Fruit fly (Drosophila melanogaster) whole organism, embryonic: ENCODE results near the gene Cand1.

Experiments used
- Asciz ChIP-seq: fragments of 200-800 bp; sonication (Bioruptor generic); optimal IDR thresholded peaks from 2 replicates; lab custom pipeline; 2017; ENCODE audit warnings: missing biosample characterization, mild to moderate bottlenecking, missing genetic modification characterization, missing genetic modification reagents
- B-H1 ChIP-seq: fragments of 200-800 bp; sonication (Bioruptor generic); IDR thresholded peaks from 3 replicates; pipeline ENCODE4 v1.3.6; 2022; ENCODE audit warnings: missing biosample characterization, missing genetic modification characterization
- CG10543 ChIP-seq: fragments of 200-800 bp; sonication (Bioruptor generic); optimal IDR thresholded peaks from 3 replicates; lab custom pipeline; 2017; ENCODE audit warnings: missing biosample characterization, mild to moderate bottlenecking, missing genetic modification characterization, moderate library complexity
- CG11696 ChIP-seq: fragments of 200-800 bp; sonication (Bioruptor generic); IDR thresholded peaks from 2 replicates; pipeline ENCODE4 v1.3.6; 2022; ENCODE audit warnings: missing biosample characterization, missing genetic modification characterization
- CG13296 ChIP-seq: fragments of 200-800 bp; sonication (Bioruptor generic); optimal IDR thresholded peaks from 3 replicates; lab custom pipeline; 2018; ENCODE audit warnings: missing biosample characterization, mild to moderate bottlenecking, missing genetic modification characterization
- CG1647 ChIP-seq: fragments of 200-800 bp; sonication (Bioruptor generic); optimal IDR thresholded peaks from 3 replicates; lab custom pipeline; 2016; ENCODE audit warnings: missing biosample characterization, missing genetic modification characterization
- CG16863 ChIP-seq: fragments of 200-800 bp; sonication (Bioruptor generic); optimal IDR thresholded peaks from 3 replicates; lab custom pipeline; 2016; ENCODE audit warnings: missing biosample characterization, missing genetic modification characterization
- CG17568 ChIP-seq: fragments of 200-800 bp; sonication (Bioruptor generic); optimal IDR thresholded peaks from 2 replicates; lab custom pipeline; 2018; ENCODE audit warnings: missing biosample characterization, mild to moderate bottlenecking, missing genetic modification characterization, moderate library complexity
- CG17612 ChIP-seq: fragments of 200-800 bp; sonication (Bioruptor generic); IDR thresholded peaks from 2 replicates; pipeline ENCODE4 v1.3.6; 2022; ENCODE audit warnings: missing biosample characterization, missing genetic modification characterization
- CG18262 ChIP-seq: fragments of 200-800 bp; optimal IDR thresholded peaks from 3 replicates; lab custom pipeline; 2019; ENCODE audit warnings: missing biosample characterization, mild to moderate bottlenecking, missing genetic modification characterization, moderate library complexity
- CG18476 ChIP-seq: fragments of 200-800 bp; sonication (Bioruptor generic); optimal IDR thresholded peaks from 2 replicates; lab custom pipeline; 2016; ENCODE audit warnings: missing biosample characterization, mild to moderate bottlenecking, missing genetic modification characterization
- CG3065 ChIP-seq: fragments of 200-800 bp; sonication (Bioruptor generic); optimal IDR thresholded peaks from 2 replicates; lab custom pipeline; 2016; ENCODE audit warnings: missing biosample characterization, missing genetic modification characterization
- CG3995 ChIP-seq: fragments of 200-800 bp; sonication (Bioruptor generic); optimal IDR thresholded peaks from 3 replicates; lab custom pipeline; 2016; ENCODE audit warnings: missing biosample characterization, missing genetic modification characterization
- CG4328 ChIP-seq: fragments of 200-800 bp; sonication (Bioruptor generic); optimal IDR thresholded peaks from 3 replicates; lab custom pipeline; 2017; ENCODE audit warnings: missing biosample characterization, missing genetic modification reagents, missing genetic modification characterization
- CG5245 ChIP-seq: fragments of 200-800 bp; sonication (Bioruptor generic); optimal IDR thresholded peaks from 3 replicates; lab custom pipeline; 2016; ENCODE audit warnings: missing biosample characterization, missing genetic modification characterization
- CG7745 ChIP-seq: fragments of 200-800 bp; sonication (Bioruptor generic); optimal IDR thresholded peaks from 2 replicates; lab custom pipeline; 2018; ENCODE audit warnings: missing biosample characterization, mild to moderate bottlenecking, missing genetic modification characterization, moderate library complexity
- CG7987 ChIP-seq: fragments of 200-800 bp; sonication (Bioruptor generic); optimal IDR thresholded peaks from 2 replicates; lab custom pipeline; 2018; ENCODE audit warnings: missing biosample characterization, mild to moderate bottlenecking, missing genetic modification characterization, moderate library complexity
- CG8924 ChIP-seq: fragments of 200-800 bp; optimal IDR thresholded peaks from 3 replicates; lab custom pipeline; 2019; ENCODE audit warnings: missing biosample characterization, mild to moderate bottlenecking, missing genetic modification characterization, moderate library complexity
- CG9876 ChIP-seq: fragments of 200-800 bp; sonication (Bioruptor generic); optimal IDR thresholded peaks from 2 replicates; lab custom pipeline; 2016; ENCODE audit warnings: missing biosample characterization, missing genetic modification characterization
- CkIIα-i1 ChIP-seq: fragments of 200-800 bp; sonication (Bioruptor generic); IDR thresholded peaks from 2 replicates; pipeline ENCODE4 v1.3.6; 2022; ENCODE audit warnings: missing biosample characterization, missing genetic modification characterization
- Deaf1 ChIP-seq: fragments of 200-800 bp; optimal IDR thresholded peaks from 3 replicates; lab custom pipeline; 2019; ENCODE audit warnings: missing biosample characterization, mild to moderate bottlenecking, missing genetic modification characterization, moderate library complexity
- E2f2 ChIP-seq: fragments of 200-800 bp; sonication (Bioruptor generic); IDR thresholded peaks from 2 replicates; pipeline ENCODE4 v1.3.6; 2022; ENCODE audit warnings: missing biosample characterization, missing genetic modification characterization
- Fer1 ChIP-seq: fragments of 200-800 bp; sonication (Bioruptor generic); optimal IDR thresholded peaks from 2 replicates; lab custom pipeline; 2017; ENCODE audit warnings: missing biosample characterization, mild to moderate bottlenecking, missing genetic modification characterization
- Gug ChIP-seq: fragments of 200-800 bp; sonication (Bioruptor generic); IDR thresholded peaks from 4 replicates; pipeline ENCODE4 v1.3.6; 2022; ENCODE audit warnings: missing biosample characterization, missing genetic modification characterization
- HLH54F ChIP-seq: fragments of 200-800 bp; sonication (Bioruptor generic); optimal IDR thresholded peaks from 3 replicates; lab custom pipeline; 2016; ENCODE audit warnings: missing biosample characterization, missing genetic modification characterization
- Mes4 ChIP-seq: fragments of 200-800 bp; sonication (Bioruptor generic); optimal IDR thresholded peaks from 2 replicates; lab custom pipeline; 2016; ENCODE audit warnings: missing biosample characterization, missing genetic modification characterization
- Nf-YA ChIP-seq: fragments of 200-800 bp; sonication (Bioruptor generic); IDR thresholded peaks from 2 replicates; pipeline ENCODE4 v1.3.6; 2022; ENCODE audit warnings: missing biosample characterization, missing genetic modification characterization
- Side ChIP-seq: fragments of 200-800 bp; sonication (Bioruptor generic); optimal IDR thresholded peaks from 2 replicates; lab custom pipeline; 2016; ENCODE audit warnings: missing biosample characterization, missing genetic modification characterization
- Six4 ChIP-seq: fragments of 200-800 bp; sonication (Bioruptor generic); optimal IDR thresholded peaks from 2 replicates; lab custom pipeline; 2016; ENCODE audit warnings: missing biosample characterization, missing genetic modification characterization
- Xbp1 ChIP-seq: fragments of 200-800 bp; sonication (Bioruptor generic); optimal IDR thresholded peaks from 3 replicates; lab custom pipeline; 2016; ENCODE audit warnings: missing biosample characterization, mild to moderate bottlenecking, missing genetic modification characterization
- abd-A ChIP-seq: fragments of 200-800 bp; sonication (Bioruptor generic); optimal IDR thresholded peaks from 3 replicates; lab custom pipeline; 2019; ENCODE audit warnings: missing biosample characterization, mild to moderate bottlenecking, missing genetic modification characterization, moderate library complexity
- amos ChIP-seq: fragments of 200-800 bp; sonication (Bioruptor generic); IDR thresholded peaks from 2 replicates; pipeline ENCODE4 v1.3.6; 2022; ENCODE audit warnings: missing biosample characterization, missing genetic modification characterization; ENCODE audit not compliant: partially characterized antibody
- bcd ChIP-seq: fragments of 200-800 bp; sonication (Bioruptor generic); optimal IDR thresholded peaks from 2 replicates; lab custom pipeline; 2017; ENCODE audit warnings: missing biosample characterization, mild to moderate bottlenecking, missing genetic modification characterization
- cato ChIP-seq: fragments of 200-800 bp; sonication (Bioruptor generic); optimal IDR thresholded peaks from 2 replicates; lab custom pipeline; 2016; ENCODE audit warnings: missing biosample characterization, missing genetic modification characterization, borderline replicate concordance
- crol ChIP-seq: fragments of 200-800 bp; sonication (Bioruptor generic); IDR thresholded peaks from 2 replicates; pipeline ENCODE4 v1.3.6; 2022; ENCODE audit warnings: missing biosample characterization, missing genetic modification characterization
- da ChIP-seq: fragments of 200-800 bp; sonication (Bioruptor generic); optimal IDR thresholded peaks from 2 replicates; lab custom pipeline; 2016; ENCODE audit warnings: missing biosample characterization, missing genetic modification characterization
- gcm ChIP-seq: fragments of 200-800 bp; sonication (Bioruptor generic); optimal IDR thresholded peaks from 2 replicates; lab custom pipeline; 2019; ENCODE audit warnings: missing biosample characterization, mild to moderate bottlenecking, missing genetic modification characterization, moderate library complexity
- insv ChIP-seq, 2 experiments: fragments of 200-800 bp; sonication (Bioruptor generic); optimal IDR thresholded peaks; 3 replicates each; lab custom pipeline; 2016 to 2018; ENCODE audit warnings: missing biosample characterization in 2 of 2, missing genetic modification characterization in 2 of 2
- lab ChIP-seq: fragments of 200-800 bp; sonication (Bioruptor generic); optimal IDR thresholded peaks from 3 replicates; lab custom pipeline; 2017; ENCODE audit warnings: missing biosample characterization, missing genetic modification characterization, mild to moderate bottlenecking, moderate library complexity, missing genetic modification reagents
- nmo ChIP-seq: fragments of 200-800 bp; sonication (Bioruptor generic); optimal IDR thresholded peaks from 2 replicates; lab custom pipeline; 2018; ENCODE audit warnings: missing biosample characterization, mild to moderate bottlenecking, missing genetic modification characterization, moderate library complexity
- peb ChIP-seq: fragments of 200-800 bp; sonication (Bioruptor generic); IDR thresholded peaks from 2 replicates; pipeline ENCODE4 v1.3.6; 2022; ENCODE audit warnings: missing biosample characterization, missing genetic modification characterization
- pita ChIP-seq: fragments of 200-800 bp; sonication (Bioruptor generic); optimal IDR thresholded peaks from 2 replicates; lab custom pipeline; 2017; ENCODE audit warnings: missing biosample characterization, mild to moderate bottlenecking, missing genetic modification characterization
- pum ChIP-seq: fragments of 200-800 bp; sonication (Bioruptor generic); optimal IDR thresholded peaks from 2 replicates; lab custom pipeline; 2016; ENCODE audit warnings: missing biosample characterization, missing genetic modification characterization
- salm ChIP-seq: fragments of 200-800 bp; sonication (Bioruptor generic); optimal IDR thresholded peaks from 2 replicates; lab custom pipeline; 2018; ENCODE audit warnings: missing biosample characterization, mild to moderate bottlenecking, missing genetic modification characterization
- sc ChIP-seq, 3 experiments: fragments of >200 bp in 2 of 3; fragments of 200-800 bp in 1 of 3; sonication (Bioruptor generic) in 1 of 3; optimal IDR thresholded peaks; 2 replicates in 2 of 3; 3 replicates in 1 of 3; lab custom pipeline; 2017; ENCODE audit warnings: mild to moderate bottlenecking in 1 of 3, missing biosample characterization in 1 of 3, missing genetic modification characterization in 1 of 3, missing genetic modification reagents in 1 of 3
- sd ChIP-seq: fragments of 200-800 bp; sonication (Bioruptor generic); optimal IDR thresholded peaks from 3 replicates; lab custom pipeline; 2018; ENCODE audit warnings: missing biosample characterization, mild to moderate bottlenecking, missing genetic modification characterization, moderate library complexity
- sna ChIP-seq: fragments of 200-800 bp; sonication (Bioruptor generic); IDR thresholded peaks from 2 replicates; pipeline ENCODE4 v1.3.6; 2022; ENCODE audit warnings: missing biosample characterization, missing genetic modification characterization; ENCODE audit not compliant: partially characterized antibody
- vnd ChIP-seq: fragments of 200-800 bp; sonication (Bioruptor generic); IDR thresholded peaks from 3 replicates; pipeline ENCODE4 v1.3.6; 2022; ENCODE audit warnings: missing biosample characterization, missing genetic modification characterization; ENCODE audit not compliant: partially characterized antibody
- z ChIP-seq: fragments of 200-800 bp; sonication (Bioruptor generic); IDR thresholded peaks from 3 replicates; pipeline ENCODE4 v1.3.6; 2022; ENCODE audit warnings: missing biosample characterization, missing genetic modification characterization

The Cand1 gene

dm6 chr2L:10375464-10376236 is 13.1 kb upstream of the Cand1 start, which contains the start of the genes CG33303 and dpr19 (continued):
- no peak for TF ChIP-seq pum (GFP tag; lab: Kevin White, UChicago)
- TF ChIP-seq z (GFP tag; lab: Robert Waterston, UW): no peak
- TF ChIP-seq Mes4 (GFP tag; lab: Kevin White, UChicago): no peak
- TF ChIP-seq CG10543 (GFP tag; lab: Kevin White, UChicago): no peak
- peak; percentile 85 for TF ChIP-seq Fer1 (GFP tag; lab: Kevin White, UChicago)
- TF ChIP-seq lab (GFP tag; lab: Kevin White, UChicago): peak; percentile 81
- peak; percentile 3 for TF ChIP-seq CG7745 (tag; lab: Kevin White, UChicago)
- peak; percentile 79 for TF ChIP-seq salm (tag; lab: Kevin White, UChicago)
- no peak for TF ChIP-seq abd-A (tag; lab: Kevin White, UChicago)
- TF ChIP-seq HLH54F (GFP tag; lab: Kevin White, UChicago): no peak
- peak; percentile 63; the same call in 1 of the 2 replicates for TF ChIP-seq CG11696
- TF ChIP-seq da: no peak
- TF ChIP-seq B-H1 (GFP tag; lab: Robert Waterston, UW): peak; percentile 27; the same call in 1 of the 3 replicates
- no peak for TF ChIP-seq vnd (GFP tag; lab: Robert Waterston, UW)
- no peak for TF ChIP-seq CG16863 (GFP tag; lab: Kevin White, UChicago)
- peak; percentile 13 for TF ChIP-seq CG7987
- TF ChIP-seq CG8924 (tag; lab: Kevin White, UChicago): peak; percentile 90
- TF ChIP-seq Six4 (GFP tag; lab: Kevin White, UChicago): peak; percentile 47
- TF ChIP-seq nmo: peak; percentile 88
- TF ChIP-seq CG4328: peak; percentile 74
- TF ChIP-seq amos (GFP tag; lab: Robert Waterston, UW): no peak; the same call in 1 of the 2 replicates
- no peak for TF ChIP-seq CkIIα-i1
- peak; percentile 42 for TF ChIP-seq E2f2 (GFP tag; lab: Robert Waterston, UW)
- no peak for TF ChIP-seq CG18476 (GFP tag; lab: Kevin White, UChicago)
- no peak for TF ChIP-seq CG9876 (GFP tag; lab: Kevin White, UChicago)
- no peak for TF ChIP-seq Nf-YA
- peak in 1 of 2 experiments; percentile 30 for TF ChIP-seq insv (GFP tag; optimal IDR thresholded peaks at IDR 0.05; lab: Kevin White, UChicago)
- no peak for TF ChIP-seq CG17612
- no peak for TF ChIP-seq Deaf1 (tag; lab: Kevin White, UChicago)
- TF ChIP-seq peb: no peak
- no peak for TF ChIP-seq CG5245 (GFP tag; lab: Kevin White, UChicago)
- TF ChIP-seq pita: no peak
- TF ChIP-seq sd (tag; lab: Kevin White, UChicago): no peak
- no peak for TF ChIP-seq Gug
- no peak for TF ChIP-seq Side (GFP tag; lab: Kevin White, UChicago)
- peak; percentile 48 for TF ChIP-seq CG3995 (GFP tag; lab: Kevin White, UChicago)
- peak; percentile 87 for TF ChIP-seq CG13296 (GFP tag; lab: Kevin White, UChicago)
- peak; percentile 76 for TF ChIP-seq Xbp1 (GFP tag; lab: Kevin White, UChicago)
- TF ChIP-seq CG17568 (GFP tag; lab: Kevin White, UChicago): no peak
- no peak for TF ChIP-seq sc (optimal IDR thresholded peaks at IDR 0.05; lab: Kevin White, UChicago)
- TF ChIP-seq sc (GFP tag; optimal IDR thresholded peaks at IDR 0.05; lab: Kevin White, UChicago): peak; percentile 33
- no peak for TF ChIP-seq sna (GFP tag; lab: Robert Waterston, UW)
- peak; percentile 65 for TF ChIP-seq bcd (GFP tag; lab: Kevin White, UChicago)
- TF ChIP-seq CG1647 (GFP tag; lab: Kevin White, UChicago): no peak
- peak; percentile 9 for TF ChIP-seq Asciz (GFP tag; lab: Kevin White, UChicago)
- TF ChIP-seq cato (GFP tag; lab: Kevin White, UChicago): no peak
- peak; percentile 83 for TF ChIP-seq gcm (GFP tag; lab: Kevin White, UChicago)
- no peak for TF ChIP-seq crol (GFP tag; lab: Robert Waterston, UW)
- peak; percentile 89 for TF ChIP-seq CG18262
- TF ChIP-seq CG3065 (GFP tag; lab: Kevin White, UChicago): no peak
